Worm (Caenorhabditis elegans): ENCODE results near the gene scav-4.

Gene scav-4

DNA sequence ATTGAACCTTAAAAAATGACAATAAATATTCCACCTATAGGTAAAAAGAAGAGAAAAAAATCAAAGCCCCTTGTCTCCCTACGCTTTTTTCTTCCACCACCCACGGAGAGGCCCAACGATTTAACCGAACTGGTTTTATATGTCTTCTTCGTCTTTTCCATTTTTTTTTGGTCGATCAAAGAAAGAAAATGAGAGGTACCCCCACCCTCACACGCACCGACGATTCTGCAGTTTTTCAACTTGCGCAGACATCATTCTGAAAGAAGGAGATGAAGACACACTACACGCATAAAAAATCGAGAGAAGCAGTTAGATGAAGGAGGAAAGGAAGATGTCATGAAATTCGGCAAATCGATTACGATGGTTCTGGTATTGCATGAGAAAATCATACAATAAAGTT, 32.8 kb downstream of the scav-4 start:
- TF ChIP-seq attf-5 (GFP tag; optimal IDR thresholded peaks at IDR 0.05), result no peak
- no peak for TF ChIP-seq him-1 (tag; optimal IDR thresholded peaks at IDR 0.05)
- TF ChIP-seq snpc-4 (GFP tag; optimal IDR thresholded peaks at IDR 0.05), result no peak
- TF ChIP-seq snpc-4 (tag; optimal IDR thresholded peaks at IDR 0.05), result no peak
- TF ChIP-seq F33H1.4 (GFP tag; IDR thresholded peaks at IDR 0.05), result no peak
- no peak for TF ChIP-seq T26A5.8 (tag; optimal IDR thresholded peaks at IDR 0.05)
- no peak for TF ChIP-seq nfya-1 (tag; optimal IDR thresholded peaks at IDR 0.05; ENCODE audit: borderline replicate concordance, insufficient read depth)
- no peak for TF ChIP-seq efl-1 (GFP tag; optimal IDR thresholded peaks at IDR 0.05)
- TF ChIP-seq ama-1 (optimal IDR thresholded peaks at IDR 0.05), result no peak
- TF ChIP-seq ama-1 (GFP tag; optimal IDR thresholded peaks at IDR 0.05), result no peak
- no peak for TF ChIP-seq zfh-2 (GFP tag; conservative IDR thresholded peaks at IDR 0.05)
- TF ChIP-seq madf-3 (GFP tag; IDR thresholded peaks at IDR 0.05), result no peak
- no peak for TF ChIP-seq bed-2 (GFP tag; IDR thresholded peaks at IDR 0.05)
- no peak for TF ChIP-seq akir-1 (GFP tag; optimal IDR thresholded peaks at IDR 0.05)
- TF ChIP-seq Y53F4B.3 (GFP tag; IDR thresholded peaks at IDR 0.05), result no peak
- no peak for TF ChIP-seq ztf-28 (GFP tag; IDR thresholded peaks at IDR 0.05)
- TF ChIP-seq D2030.7 (GFP tag; IDR thresholded peaks at IDR 0.05), result no peak
- no peak for TF ChIP-seq F39B2.1 (GFP tag; IDR thresholded peaks at IDR 0.05)

DNA sequence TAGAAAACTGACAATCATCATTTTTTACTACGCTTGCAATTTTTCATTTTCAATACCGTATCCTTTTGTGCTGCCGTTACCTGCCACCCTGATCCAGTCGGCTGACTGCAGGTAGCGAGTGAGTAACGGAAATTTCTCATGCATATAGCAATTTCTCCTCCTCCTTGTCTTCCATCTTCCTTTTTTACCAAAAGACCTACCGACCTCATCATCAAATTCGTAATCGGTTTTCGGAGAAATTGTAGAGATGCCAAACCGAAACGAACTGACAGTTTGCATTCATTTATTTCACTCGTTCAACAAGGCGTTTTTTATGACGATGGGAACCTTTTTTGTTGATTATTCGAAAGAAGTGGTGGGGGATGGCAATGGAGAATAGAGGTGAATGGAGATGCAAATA, 34.7 kb downstream of the scav-4 start:
- TF ChIP-seq ceh-79 (tag; optimal IDR thresholded peaks at IDR 0.05) (no peak), somi-1 (GFP tag; optimal IDR thresholded peaks at IDR 0.05) (no peak), Y79H2A.3 (GFP tag; conservative IDR thresholded peaks at IDR 0.05) (no peak), madf-10 (tag; optimal IDR thresholded peaks at IDR 0.05) (no peak), tbp1 (GFP tag; optimal IDR thresholded peaks at IDR 0.05) (no peak), zfh-2 (GFP tag; conservative IDR thresholded peaks at IDR 0.05) (no peak), Y95B8A.8 (GFP tag; IDR thresholded peaks at IDR 0.05) (no peak), F57C9.4 (tag; optimal IDR thresholded peaks at IDR 0.05) (no peak), hrde-1 (tag; optimal IDR thresholded peaks at IDR 0.05; ENCODE audit: borderline replicate concordance) (no peak), madf-8 (GFP tag; conservative IDR thresholded peaks at IDR 0.05) (no peak), F52B5.7 (tag; optimal IDR thresholded peaks at IDR 0.05) (no peak), attf-5 (GFP tag; optimal IDR thresholded peaks at IDR 0.05) (no peak)

DNA sequence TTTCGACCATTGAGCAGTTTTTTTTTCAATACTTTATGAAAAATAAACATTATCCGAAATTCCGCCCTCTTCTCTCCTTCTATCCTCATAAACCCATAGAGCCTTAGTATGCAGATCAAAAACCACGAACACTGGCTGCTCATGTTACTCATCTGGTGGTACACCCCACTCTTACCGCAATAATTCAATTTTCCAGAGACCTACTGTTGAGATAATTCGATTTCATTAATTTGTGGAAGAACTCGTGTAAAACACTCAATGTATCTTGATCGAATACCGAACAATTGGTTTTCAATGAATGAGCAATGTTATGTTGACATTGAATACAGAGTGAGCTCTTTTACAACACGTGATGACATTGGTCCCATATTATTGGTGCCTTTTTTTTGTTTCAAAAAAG, 39.9 kb downstream of the scav-4 start:
- TF ChIP-seq hmg-1.2 (GFP tag; IDR thresholded peaks at IDR 0.05) (no peak), Y67H2A.10 (GFP tag; conservative IDR thresholded peaks at IDR 0.05) (no peak), hrde-1 (tag; optimal IDR thresholded peaks at IDR 0.05; ENCODE audit: borderline replicate concordance) (no peak), F57A8.1 (GFP tag; optimal IDR thresholded peaks at IDR 0.05) (no peak), ceh-91 (GFP tag; IDR thresholded peaks at IDR 0.05) (no peak)

DNA sequence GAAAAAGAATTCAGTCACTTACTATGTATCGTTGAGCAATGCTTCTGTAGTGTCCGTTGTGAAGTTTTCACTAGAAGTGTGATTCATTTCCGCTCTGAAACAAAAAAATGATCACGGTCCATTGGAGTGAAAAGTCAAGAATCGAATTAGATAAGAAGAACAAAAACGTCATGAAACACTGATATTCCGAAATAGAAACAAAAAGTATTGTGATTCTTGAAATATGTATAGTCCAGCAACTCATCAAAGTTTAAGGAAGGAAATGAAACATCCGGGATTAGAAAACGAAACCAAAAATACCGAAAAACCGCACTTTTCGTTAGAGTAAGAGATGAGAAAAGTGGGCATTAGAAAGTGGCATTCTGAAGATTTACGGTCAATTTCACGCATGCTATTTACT, 51.0 kb downstream of the scav-4 start, which contains the start of gene npr-10:
Gene npr-10, minus strand, starts transcription at position 101 of the 400 bp plus-strand sequence.
- TF ChIP-seq F23B12.7 (tag; optimal IDR thresholded peaks at IDR 0.05; ENCODE audit: insufficient read depth) (no peak), dox-1 (GFP tag; IDR thresholded peaks at IDR 0.05) (no peak), tbx-9 (tag; optimal IDR thresholded peaks at IDR 0.05; ENCODE audit: borderline replicate concordance) (no peak), C17E4.6 (GFP tag; IDR thresholded peaks at IDR 0.05) (no peak), zim-3 (tag; optimal IDR thresholded peaks at IDR 0.05) (no peak), lag-1 (GFP tag; IDR thresholded peaks at IDR 0.05) (no peak), ceh-91 (GFP tag; IDR thresholded peaks at IDR 0.05) (no peak), egl-18 (GFP tag; IDR thresholded peaks at IDR 0.05) (no peak), F52B5.7 (tag; optimal IDR thresholded peaks at IDR 0.05) (no peak), B0019.2 (GFP tag; conservative IDR thresholded peaks at IDR 0.05) (no peak), F55B11.4 (tag; optimal IDR thresholded peaks at IDR 0.05; ENCODE audit: borderline replicate concordance, insufficient read depth) (no peak), somi-1 (GFP tag; optimal IDR thresholded peaks at IDR 0.05) (no peak)

All from whole organism, young adult.